Fruit fly (Drosophila melanogaster): ENCODE results near the gene TBC1D23.

dm6 chr2L:1134011-1134743 is 5.1 kb downstream of the TBC1D23 start, which contains the start of the genes Iris and CG4577:
- no peak for TF ChIP-seq CG8478 (optimal IDR thresholded peaks at IDR 0.05)
- no peak for TF ChIP-seq CTCF (optimal IDR thresholded peaks at IDR 0.05)

Measured in S2 (cell line).